Worm (Caenorhabditis elegans) whole organism, young adult: ENCODE measurements around the gene T22B2.2.

ENCODE experiments used
- F49E8.2 ChIP-seq: sonication (generic microtip); optimal IDR thresholded peaks from 3 replicates; lab custom pipeline; 2017; ENCODE audit warnings: missing genetic modification characterization, mild to moderate bottlenecking, missing compliant biosample characterization, antibody characterized with exemption, moderate library complexity; ENCODE audit not compliant: insufficient read depth
- Y56A3A.18 ChIP-seq: fragments of 200-800 bp; sonication (Bioruptor generic); IDR thresholded peaks from 2 replicates; pipeline ENCODE4 v1.3.6; 2022; ENCODE audit warnings: missing genetic modification reagents, missing genetic modification characterization, missing compliant biosample characterization
- Y79H2A.3 ChIP-seq: fragments of 200-800 bp; sonication (Bioruptor generic); conservative IDR thresholded peaks from 2 replicates; pipeline ENCODE4 v1.3.6; 2022; ENCODE audit warnings: missing genetic modification reagents, missing genetic modification characterization, missing compliant biosample characterization
- ama-1 ChIP-seq, 3 experiments: fragments of 150-350 bp in 1 of 3; sonication (generic microtip) in 2 of 3; optimal IDR thresholded peaks; 2 replicates each; lab custom pipeline; 2014 to 2018; ENCODE audit warnings: missing biosample characterization in 2 of 3, missing genetic modification characterization in 2 of 3, missing genetic modification reagents in 2 of 3
- efl-1 ChIP-seq: fragments of 150-350 bp; optimal IDR thresholded peaks from 2 replicates; lab custom pipeline; 2014; ENCODE audit warnings: missing biosample characterization, missing genetic modification reagents, missing genetic modification characterization
- hmg-1.2 ChIP-seq: fragments of 200-800 bp; sonication (Bioruptor generic); IDR thresholded peaks from 2 replicates; pipeline ENCODE4 v1.3.6; 2022; ENCODE audit warnings: missing genetic modification reagents, missing genetic modification characterization, missing compliant biosample characterization
- let-526 ChIP-seq: fragments of 200-800 bp; sonication (Bioruptor generic); IDR thresholded peaks from 2 replicates; pipeline ENCODE4 v1.3.6; 2022; ENCODE audit warnings: missing genetic modification reagents, missing genetic modification characterization, missing compliant biosample characterization
- lin-54 ChIP-seq: fragments of 200-800 bp; sonication (Bioruptor generic); optimal IDR thresholded peaks from 2 replicates; lab custom pipeline; 2018; ENCODE audit warnings: mild to moderate bottlenecking, missing genetic modification characterization, missing compliant biosample characterization
- nfya-1 ChIP-seq: sonication (generic microtip); optimal IDR thresholded peaks from 2 replicates; lab custom pipeline; 2017; ENCODE audit warnings: antibody characterized with exemption, missing compliant biosample characterization, missing genetic modification characterization, borderline replicate concordance; ENCODE audit not compliant: insufficient read depth
- nhr-90 ChIP-seq: sonication (generic microtip); optimal IDR thresholded peaks from 2 replicates; lab custom pipeline; 2016; ENCODE audit warnings: missing genotype, mild to moderate bottlenecking, missing genetic modification characterization, missing compliant biosample characterization
- pha-4 ChIP-seq: fragments of 150-350 bp; sonication (generic microtip); optimal IDR thresholded peaks from 2 replicates; lab custom pipeline; 2014; ENCODE audit warnings: missing biosample characterization, missing genetic modification reagents, missing genetic modification characterization
- rec-8 ChIP-seq, 2 experiments: sonication (generic microtip); optimal IDR thresholded peaks; 2 replicates each; lab custom pipeline; 2016; ENCODE audit warnings: mild to moderate bottlenecking in 2 of 2, missing genetic modification characterization in 2 of 2, missing genetic modification reagents in 2 of 2, missing genotype in 2 of 2, missing biosample characterization in 1 of 2, missing compliant biosample characterization in 1 of 2, moderate library complexity in 1 of 2
- unc-62 ChIP-seq: fragments of 150-350 bp; optimal IDR thresholded peaks from 2 replicates; lab custom pipeline; 2014; ENCODE audit warnings: missing biosample characterization, missing genetic modification reagents, missing genetic modification characterization

- TF ChIP-seq ama-1 (optimal IDR thresholded peaks at IDR 0.05; lab: Kevin White, UChicago): no peak
- TF ChIP-seq ama-1 (GFP tag; optimal IDR thresholded peaks at IDR 0.05; lab: Kevin White, UChicago): no peak
- no peak for TF ChIP-seq unc-62 (GFP tag; lab: Kevin White, UChicago)
- no peak for TF ChIP-seq rec-8 (tag; optimal IDR thresholded peaks at IDR 0.05; lab: Kevin White, UChicago)
- no peak for TF ChIP-seq hmg-1.2 (GFP tag; lab: Robert Waterston, UW)
- TF ChIP-seq pha-4 (tag; lab: Kevin White, UChicago): no peak
- TF ChIP-seq nfya-1: no peak
- TF ChIP-seq Y56A3A.18 (GFP tag; lab: Robert Waterston, UW): no peak
- TF ChIP-seq efl-1 (GFP tag; lab: Kevin White, UChicago): no peak
- TF ChIP-seq F49E8.2 (tag; lab: Kevin White, UChicago): no peak
- TF ChIP-seq lin-54 (GFP tag; lab: Kevin White, UChicago): no peak
- no peak for TF ChIP-seq nhr-90 (tag; lab: Kevin White, UChicago)
- no peak for TF ChIP-seq Y79H2A.3 (GFP tag; lab: Robert Waterston, UW)
- no peak for TF ChIP-seq let-526 (GFP tag; lab: Robert Waterston, UW)
Measured at ce11 chrX:3957475-3958204, 37.4 kb downstream of the T22B2.2 start.
